Fruit fly (Drosophila melanogaster): ENCODE data around the gene Pif1.

Gene Pif1

DNA sequence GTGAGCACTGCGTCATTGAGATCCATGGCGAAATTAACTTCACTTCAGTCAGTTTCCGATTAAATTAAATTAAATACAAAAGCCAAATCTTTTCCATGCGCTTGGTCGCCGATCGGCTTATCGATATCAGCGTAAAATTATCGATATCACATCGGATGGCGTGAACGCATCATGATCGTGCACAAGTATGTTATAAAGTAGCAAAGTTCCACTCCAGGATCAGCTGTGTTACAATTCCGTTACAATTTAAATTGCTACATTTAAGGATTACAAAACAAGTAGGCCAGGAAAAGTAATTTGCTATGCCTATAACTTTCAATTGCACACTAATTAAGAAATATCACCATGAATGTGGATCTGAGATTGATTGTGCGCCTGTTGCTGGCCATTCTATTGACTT lies at the start of gene Pif1, which contains the start of gene CG31776:
TSS of gene Pif1 (minus strand) at position 136 of the 400 bp plus-strand sequence.
TSS of gene CG31776 (plus strand) at position 314 of the 400 bp plus-strand sequence.
- no peak for TF ChIP-seq CG17801 (GFP tag; optimal IDR thresholded peaks at IDR 0.05; ENCODE audit: partially characterized antibody)

DNA sequence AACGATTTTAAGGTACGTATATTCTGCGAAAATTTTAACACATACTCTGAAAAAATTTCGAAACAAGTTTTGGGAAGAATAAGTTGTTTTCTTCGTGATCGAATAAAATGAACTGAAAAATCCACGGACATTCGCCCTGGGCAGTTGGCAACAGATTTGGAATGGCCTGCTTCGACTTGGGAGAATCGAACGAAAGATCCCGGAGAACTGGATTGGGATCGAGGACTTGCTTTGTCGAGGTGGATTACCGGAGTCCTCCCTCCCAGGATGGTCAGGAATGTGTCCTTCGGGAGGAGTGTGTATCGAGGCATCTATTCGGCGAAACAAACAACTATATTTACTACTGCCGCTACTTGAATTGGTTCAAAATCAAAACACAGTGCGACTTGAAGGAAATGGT lies 49.7 kb upstream of the Pif1 start, which contains the start of the genes CG3213 and CG8851:
TSS of gene CG3213 (minus strand) at position 101 of the 400 bp plus-strand sequence.
TSS of gene CG8851 (plus strand) at position 127 of the 400 bp plus-strand sequence.
- no peak for TF ChIP-seq CG17801 (GFP tag; optimal IDR thresholded peaks at IDR 0.05; ENCODE audit: partially characterized antibody)

DNA sequence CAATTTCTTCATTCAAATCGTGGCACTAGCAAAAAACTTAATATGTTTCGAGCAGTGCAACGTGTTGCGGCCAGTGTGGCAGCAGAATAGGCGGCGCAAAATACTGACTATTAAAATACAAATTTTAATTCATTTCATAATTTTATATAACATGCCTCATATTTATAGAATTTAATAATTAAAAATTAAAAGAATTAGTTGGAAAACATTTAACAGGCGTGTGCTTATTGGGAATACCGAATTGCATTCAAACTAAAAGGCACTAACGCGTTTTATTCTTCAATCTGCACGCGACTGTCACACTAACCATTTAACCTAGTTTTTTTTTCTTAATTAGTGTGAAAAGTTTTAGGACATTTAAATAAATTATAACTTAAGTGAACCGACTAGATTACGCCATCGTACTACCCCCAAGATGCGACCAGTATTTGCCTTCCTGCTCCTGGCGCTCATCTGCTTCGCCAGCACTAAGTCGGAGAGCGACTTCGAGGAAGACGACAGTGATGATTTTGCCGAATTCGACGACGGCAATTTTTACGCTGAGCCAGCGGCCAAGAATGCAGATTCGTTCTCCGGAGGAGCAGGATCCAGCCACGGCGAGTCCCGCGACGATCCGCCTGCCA lies 44.9 kb upstream of the Pif1 start, which contains the start of the genes LeuRS and CG17593:
TSS of gene LeuRS (minus strand) at position 88 of the 623 bp plus-strand sequence.
TSS of gene CG17593 (plus strand) at position 304 of the 623 bp plus-strand sequence.
- TF ChIP-seq CG17801 (GFP tag; optimal IDR thresholded peaks at IDR 0.05; ENCODE audit: partially characterized antibody), result no peak

DNA sequence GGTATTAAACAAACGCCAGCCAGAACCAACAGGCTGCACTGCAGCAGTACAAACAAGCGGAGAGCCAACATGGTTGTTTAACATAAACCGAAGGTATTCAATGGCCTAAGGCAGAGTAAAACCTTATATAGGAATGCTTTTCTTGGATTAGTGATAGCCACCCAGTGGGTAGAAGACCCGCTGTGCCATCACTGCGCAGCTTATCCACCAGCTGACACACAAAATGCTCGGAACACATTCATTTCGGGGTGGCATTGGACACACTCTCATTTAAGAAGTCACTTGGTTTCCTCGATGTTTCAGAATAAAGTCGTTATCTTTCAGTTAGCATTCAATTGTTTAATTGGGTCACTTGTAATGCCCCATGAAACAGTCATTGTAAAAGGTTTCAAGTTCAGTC lies 40.2 kb upstream of the Pif1 start, which contains the start of gene CG31954:
TSS of gene CG31954 (minus strand) at position 101 of the 400 bp plus-strand sequence.
- TF ChIP-seq CG17801 (GFP tag; optimal IDR thresholded peaks at IDR 0.05; ENCODE audit: partially characterized antibody), result no peak

DNA sequence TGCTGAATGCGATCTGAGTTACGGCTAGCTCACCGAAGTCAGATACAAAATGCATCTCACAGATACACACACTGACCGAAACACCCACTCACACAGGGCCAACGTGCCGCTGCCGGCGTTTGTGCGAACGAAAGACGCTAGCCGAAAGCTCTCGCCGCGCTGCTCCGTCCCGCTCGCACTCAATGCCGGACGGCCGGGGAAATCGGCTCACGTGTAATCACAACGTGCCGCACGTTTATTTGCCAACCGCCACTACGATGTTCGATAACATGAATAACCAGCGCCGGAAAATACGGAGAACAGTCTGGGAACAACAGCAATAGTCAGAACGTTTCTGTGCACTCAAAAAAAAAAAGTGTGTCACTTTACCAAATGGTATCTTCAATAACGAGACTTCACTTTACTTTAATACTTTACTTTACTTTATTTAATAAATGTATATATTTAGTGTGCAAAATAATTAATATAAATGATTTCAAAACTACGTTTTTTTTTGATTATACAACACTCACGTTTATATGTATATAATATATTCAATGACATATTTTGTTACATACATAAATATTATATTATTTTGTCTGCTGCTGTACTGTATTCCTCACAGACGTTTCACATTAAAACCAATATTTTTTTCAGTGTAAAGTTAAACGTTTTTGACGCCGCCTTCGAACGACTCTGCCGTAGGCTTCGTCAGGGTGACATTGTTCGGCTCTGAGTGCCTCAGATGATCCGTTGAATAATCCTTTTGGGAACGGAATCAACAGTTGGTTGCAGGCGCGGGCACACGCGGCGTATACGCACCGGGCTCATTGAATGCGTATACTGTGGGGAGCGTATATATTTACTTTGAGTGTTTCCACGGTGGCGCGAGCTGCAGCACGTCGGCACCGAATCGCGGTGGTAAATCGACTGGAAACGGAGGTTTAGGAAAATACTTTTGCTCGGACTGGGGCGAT lies 37.7 kb upstream of the Pif1 start, which contains the start of gene tim:
TSS of gene tim (minus strand) at position 911 of the 956 bp plus-strand sequence.
- TF ChIP-seq CG17801 (GFP tag; optimal IDR thresholded peaks at IDR 0.05; ENCODE audit: partially characterized antibody), result peak; percentile 74

DNA sequence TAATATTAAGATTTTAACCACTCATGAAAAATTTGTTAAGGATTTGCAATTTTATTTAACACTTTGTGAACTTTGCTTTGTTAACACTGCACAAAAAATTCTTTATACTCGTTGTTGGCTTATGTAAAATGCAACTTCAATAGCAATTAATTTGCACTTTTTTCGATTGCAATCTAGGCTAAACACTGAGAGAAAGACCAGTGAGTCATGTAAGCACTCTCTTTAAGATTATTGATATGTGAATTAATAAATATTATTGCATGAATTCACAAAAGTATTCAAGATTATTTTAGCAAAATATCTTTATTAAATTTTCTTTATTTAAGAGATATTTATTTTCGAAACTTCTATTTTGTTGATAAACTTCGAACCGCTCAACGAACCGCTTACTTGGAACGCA lies 37.0 kb upstream of the Pif1 start:
- TF ChIP-seq CG17801 (GFP tag; optimal IDR thresholded peaks at IDR 0.05; ENCODE audit: partially characterized antibody), result no peak

DNA sequence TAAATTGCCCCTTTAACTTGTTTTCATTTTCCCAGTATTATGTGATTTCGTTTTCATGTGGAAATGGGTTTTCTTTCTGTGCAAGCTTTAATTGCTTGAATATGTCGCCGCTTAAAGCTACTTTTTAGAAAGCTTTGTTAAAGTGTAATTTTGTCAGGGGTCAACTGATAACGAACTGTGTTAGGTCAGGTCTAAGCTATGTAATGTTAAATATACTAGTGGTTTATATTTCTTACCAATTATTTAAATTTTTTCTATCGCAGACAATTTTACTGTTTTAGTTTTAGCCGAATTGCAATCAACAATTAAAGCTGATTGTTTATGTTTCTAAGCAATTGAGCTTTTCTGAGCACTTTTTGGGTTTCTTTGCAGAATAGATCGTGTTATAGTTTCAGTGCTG lies 36.5 kb upstream of the Pif1 start:
- TF ChIP-seq CG17801 (GFP tag; optimal IDR thresholded peaks at IDR 0.05; ENCODE audit: partially characterized antibody), result no peak

DNA sequence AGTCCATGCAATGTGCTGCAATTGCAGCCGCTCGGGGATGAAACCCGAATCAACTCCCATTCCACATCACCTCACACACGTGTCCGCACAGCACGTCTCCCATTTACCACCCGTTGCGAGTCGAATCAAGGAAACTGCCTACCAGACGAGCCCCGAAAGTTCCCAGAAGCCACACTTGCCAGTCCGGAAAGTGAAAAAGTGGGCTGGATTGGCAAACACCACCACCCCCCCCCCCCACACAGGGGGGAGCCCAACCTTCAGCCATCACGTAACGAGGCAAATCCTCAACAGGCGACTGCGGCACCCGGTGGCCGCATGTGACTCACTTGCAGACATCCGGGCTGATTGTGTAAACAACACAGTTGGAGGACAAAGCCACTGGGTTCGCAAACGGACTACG lies 35.0 kb upstream of the Pif1 start:
- no peak for TF ChIP-seq CG17801 (GFP tag; optimal IDR thresholded peaks at IDR 0.05; ENCODE audit: partially characterized antibody)

DNA sequence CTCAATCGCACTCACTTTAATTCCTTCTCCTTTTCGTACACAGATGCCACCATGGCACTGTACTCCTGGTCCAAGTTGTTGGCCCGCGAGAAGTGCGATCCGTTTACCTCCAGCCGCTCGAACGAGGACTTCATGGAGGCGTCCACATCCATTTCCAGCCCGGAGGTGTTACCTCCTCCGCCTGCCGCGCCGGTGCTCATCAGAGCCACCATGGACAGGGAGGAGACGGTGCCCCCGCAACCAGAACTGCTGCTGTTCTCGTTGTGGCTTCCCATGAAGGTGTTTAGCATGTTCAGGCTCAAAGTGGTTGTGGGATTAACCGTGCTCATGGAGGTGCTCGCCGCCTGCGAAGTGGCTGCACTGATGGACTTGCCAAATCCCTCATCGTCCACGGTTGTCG lies 25.7 kb upstream of the Pif1 start:
- TF ChIP-seq CG17801 (GFP tag; optimal IDR thresholded peaks at IDR 0.05; ENCODE audit: partially characterized antibody), result no peak

DNA sequence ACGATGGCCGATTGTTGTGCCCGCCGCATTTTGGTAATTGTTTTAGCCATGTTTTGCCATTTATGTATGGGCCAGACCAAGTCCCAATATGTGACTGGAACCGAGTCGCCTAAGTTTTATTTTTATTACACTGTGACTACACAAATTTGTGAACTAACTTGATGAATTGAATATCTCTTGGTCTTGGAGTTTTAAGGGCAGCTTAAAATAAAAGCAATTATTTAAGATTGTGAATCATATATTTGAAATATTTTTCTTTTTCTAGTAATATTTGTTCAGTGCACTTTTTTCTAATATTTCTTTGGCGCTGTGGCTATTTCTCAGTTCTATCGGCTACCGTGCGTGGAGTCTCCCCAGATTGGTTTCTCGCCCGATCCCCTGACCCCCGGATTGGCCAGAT lies 23.7 kb upstream of the Pif1 start:
- no peak for TF ChIP-seq CG17801 (GFP tag; optimal IDR thresholded peaks at IDR 0.05; ENCODE audit: partially characterized antibody)

DNA sequence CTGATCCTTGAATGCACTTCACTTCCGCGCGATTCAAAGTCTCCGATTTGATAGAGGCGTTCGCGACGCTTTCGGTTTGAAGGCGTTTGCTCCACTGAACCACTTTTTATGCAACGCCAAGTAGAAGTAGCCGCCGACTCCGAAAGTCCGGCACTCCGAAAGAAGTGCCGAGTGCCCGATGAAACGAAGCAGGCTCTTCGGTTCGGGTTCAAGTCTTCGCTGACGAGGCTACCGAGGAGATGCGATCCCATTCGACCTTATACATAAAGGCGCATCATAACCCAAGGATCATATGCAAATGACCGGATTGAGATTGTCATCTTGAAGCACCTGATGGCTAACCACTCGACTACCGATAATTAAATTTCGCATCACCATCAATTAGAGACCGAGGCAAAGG lies 21.2 kb upstream of the Pif1 start, which contains the start of gene CG15414:
TSS of gene CG15414 (minus strand) at position 101 of the 400 bp plus-strand sequence.
- no peak for TF ChIP-seq CG17801 (GFP tag; optimal IDR thresholded peaks at IDR 0.05; ENCODE audit: partially characterized antibody)

DNA sequence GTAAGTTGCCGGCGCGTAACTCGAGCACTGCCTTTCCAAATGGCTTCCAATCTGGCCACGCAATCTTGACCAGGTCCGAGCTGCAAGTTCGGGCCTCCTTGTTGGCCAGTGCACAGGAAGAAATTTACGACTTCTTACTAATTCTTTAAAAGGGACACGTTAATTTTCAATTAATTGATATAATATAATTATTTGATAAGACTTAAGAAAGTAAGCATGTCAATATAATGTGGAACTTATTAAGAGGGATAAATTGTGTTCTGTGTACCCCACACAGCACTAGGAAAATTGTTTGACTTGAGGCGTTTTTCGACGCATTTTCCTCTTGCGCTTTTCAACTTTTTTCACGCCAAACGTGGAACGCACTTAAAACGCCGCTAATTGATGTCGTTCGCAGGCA lies 15.7 kb upstream of the Pif1 start:
- no peak for TF ChIP-seq CG17801 (GFP tag; optimal IDR thresholded peaks at IDR 0.05; ENCODE audit: partially characterized antibody)

DNA sequence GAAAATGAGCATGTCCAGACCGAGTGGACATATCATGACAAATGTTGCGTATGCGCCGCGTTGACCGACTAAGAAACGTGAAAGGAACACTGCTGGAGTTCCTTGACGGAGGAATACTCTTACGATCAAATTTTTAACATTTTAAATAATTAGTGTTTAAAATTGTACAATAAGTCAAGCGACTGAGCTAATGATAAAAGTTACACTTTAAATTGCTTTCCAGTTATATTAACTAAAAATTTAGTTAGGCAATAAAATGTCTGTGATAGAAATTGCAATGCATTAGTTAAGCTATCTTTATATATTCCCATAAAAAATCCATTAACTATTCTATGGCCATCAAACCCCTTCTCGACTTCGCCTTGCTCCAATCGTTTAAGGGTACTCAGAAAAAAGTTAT lies 15.0 kb upstream of the Pif1 start:
- TF ChIP-seq CG17801 (GFP tag; optimal IDR thresholded peaks at IDR 0.05; ENCODE audit: partially characterized antibody), result no peak

DNA sequence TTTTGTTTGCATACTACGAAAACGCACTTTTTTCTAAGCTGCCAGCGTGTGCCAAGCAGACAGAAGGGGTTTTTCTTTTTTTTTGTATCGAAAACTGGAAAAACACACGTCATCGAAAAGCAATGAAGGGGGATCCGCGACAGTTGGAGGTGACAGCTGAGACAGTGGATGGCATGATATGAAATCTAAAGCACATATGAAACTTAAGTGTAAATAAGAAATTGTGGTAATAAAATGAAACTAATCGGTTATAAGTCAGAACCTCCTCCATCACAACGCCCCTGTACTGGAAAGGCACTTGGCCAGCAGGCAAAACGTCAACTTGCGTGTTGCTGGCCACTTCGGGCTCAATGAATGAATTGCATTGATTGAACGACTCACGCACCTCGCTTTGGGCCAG lies 13.9 kb upstream of the Pif1 start:
- no peak for TF ChIP-seq CG17801 (GFP tag; optimal IDR thresholded peaks at IDR 0.05; ENCODE audit: partially characterized antibody)

DNA sequence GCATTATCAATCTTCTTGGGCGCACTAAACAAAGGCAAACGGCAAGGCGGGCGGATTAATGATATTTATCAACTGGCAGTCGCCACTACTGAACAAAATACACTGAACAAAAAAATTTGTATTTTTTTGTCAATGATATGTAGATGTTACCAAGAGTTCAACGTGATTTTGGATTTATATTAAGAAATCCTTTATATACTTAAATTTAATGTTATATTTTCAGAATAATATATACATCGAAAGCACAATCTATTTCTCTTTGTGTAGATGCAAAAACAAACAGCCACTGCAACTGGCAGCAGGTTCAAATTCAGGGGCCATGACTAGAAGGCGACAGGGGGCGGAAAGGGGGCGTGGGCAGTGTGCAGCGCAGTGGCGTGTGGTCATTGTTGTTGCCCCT lies 12.9 kb upstream of the Pif1 start:
- no peak for TF ChIP-seq CG17801 (GFP tag; optimal IDR thresholded peaks at IDR 0.05; ENCODE audit: partially characterized antibody)

Measured in ovary, adult (tissue).